Fruit fly (Drosophila melanogaster) whole organism, embryonic: ENCODE measurements around the gene CG2962.

Source experiments
- Abd-B ChIP-seq: fragments of 200-800 bp; sonication (Bioruptor generic); optimal IDR thresholded peaks from 2 replicates; lab custom pipeline; 2018; ENCODE audit warnings: missing biosample characterization, mild to moderate bottlenecking, missing genetic modification characterization, moderate library complexity
- B-H1 ChIP-seq: fragments of 200-800 bp; sonication (Bioruptor generic); IDR thresholded peaks from 3 replicates; pipeline ENCODE4 v1.3.6; 2022; ENCODE audit warnings: missing biosample characterization, missing genetic modification characterization
- BEAF-32 ChIP-seq: fragments of 200-800 bp; sonication (Bioruptor generic); optimal IDR thresholded peaks from 3 replicates; lab custom pipeline; 2017; ENCODE audit warnings: missing biosample characterization, missing genetic modification characterization, mild to moderate bottlenecking, moderate library complexity, missing genetic modification reagents
- CG10543 ChIP-seq: fragments of 200-800 bp; sonication (Bioruptor generic); optimal IDR thresholded peaks from 3 replicates; lab custom pipeline; 2017; ENCODE audit warnings: missing biosample characterization, mild to moderate bottlenecking, missing genetic modification characterization, moderate library complexity
- CG10979 ChIP-seq: fragments of 200-800 bp; sonication (Bioruptor generic); optimal IDR thresholded peaks from 2 replicates; lab custom pipeline; 2018; ENCODE audit warnings: missing biosample characterization, mild to moderate bottlenecking, missing genetic modification characterization, moderate library complexity
- CG11456 ChIP-seq: fragments of 200-800 bp; sonication (Bioruptor generic); IDR thresholded peaks from 3 replicates; pipeline ENCODE4 v1.3.6; 2022; ENCODE audit warnings: missing biosample characterization, missing genetic modification characterization
- CG12104 ChIP-seq: fragments of 200-800 bp; sonication (Bioruptor generic); optimal IDR thresholded peaks from 3 replicates; lab custom pipeline; 2016; ENCODE audit warnings: missing biosample characterization, missing genetic modification characterization
- CG13624 ChIP-seq: fragments of 200-800 bp; sonication (Bioruptor generic); optimal IDR thresholded peaks from 2 replicates; lab custom pipeline; 2016; ENCODE audit warnings: missing biosample characterization, missing genetic modification characterization
- CG14014 ChIP-seq: fragments of 200-800 bp; sonication (Bioruptor generic); IDR thresholded peaks from 2 replicates; pipeline ENCODE4 v1.3.6; 2022; ENCODE audit warnings: missing biosample characterization, missing genetic modification characterization
- CG15011 ChIP-seq: fragments of 200-800 bp; sonication (Bioruptor generic); optimal IDR thresholded peaks from 3 replicates; lab custom pipeline; 2018; ENCODE audit warnings: missing biosample characterization, mild to moderate bottlenecking, missing genetic modification characterization
- CG1603 ChIP-seq: fragments of 200-800 bp; sonication (Bioruptor generic); optimal IDR thresholded peaks from 2 replicates; lab custom pipeline; 2019; ENCODE audit warnings: missing biosample characterization, mild to moderate bottlenecking, missing genetic modification characterization, moderate library complexity
- CG16779 ChIP-seq: fragments of 200-800 bp; sonication (Bioruptor generic); IDR thresholded peaks from 2 replicates; pipeline ENCODE4 v1.3.6; 2022; ENCODE audit warnings: missing biosample characterization, missing genetic modification characterization
- CG1832 ChIP-seq: fragments of 200-800 bp; sonication (Bioruptor generic); optimal IDR thresholded peaks from 2 replicates; lab custom pipeline; 2017; ENCODE audit warnings: missing biosample characterization, mild to moderate bottlenecking, missing genetic modification characterization, inconsistent platforms
- CG30431 ChIP-seq: fragments of 200-800 bp; sonication (Bioruptor generic); optimal IDR thresholded peaks from 2 replicates; lab custom pipeline; 2017; ENCODE audit warnings: missing biosample characterization, missing genetic modification characterization
- CG31388 ChIP-seq: fragments of 200-800 bp; sonication (Bioruptor generic); optimal IDR thresholded peaks from 2 replicates; lab custom pipeline; 2016; ENCODE audit warnings: missing biosample characterization, missing genetic modification characterization
- CG33557 ChIP-seq: fragments of 200-800 bp; sonication (Bioruptor generic); optimal IDR thresholded peaks from 2 replicates; lab custom pipeline; 2019; ENCODE audit warnings: missing biosample characterization, mild to moderate bottlenecking, missing genetic modification characterization, moderate library complexity
- CG3838 ChIP-seq: fragments of 200-800 bp; sonication (Bioruptor generic); optimal IDR thresholded peaks from 3 replicates; lab custom pipeline; 2016; ENCODE audit warnings: missing biosample characterization, missing genetic modification characterization
- CG6683 ChIP-seq: fragments of 200-800 bp; sonication (Bioruptor generic); optimal IDR thresholded peaks from 2 replicates; lab custom pipeline; 2017; ENCODE audit warnings: missing biosample characterization, mild to moderate bottlenecking, missing genetic modification characterization, missing genetic modification reagents
- CG8765 ChIP-seq: fragments of 200-800 bp; sonication (Bioruptor generic); IDR thresholded peaks from 2 replicates; pipeline ENCODE4 v1.3.6; 2022; ENCODE audit warnings: missing biosample characterization, missing genetic modification characterization
- CG9876 ChIP-seq: fragments of 200-800 bp; sonication (Bioruptor generic); optimal IDR thresholded peaks from 2 replicates; lab custom pipeline; 2016; ENCODE audit warnings: missing biosample characterization, missing genetic modification characterization
- CTCF ChIP-seq: fragments of 200-800 bp; sonication (Bioruptor generic); optimal IDR thresholded peaks from 2 replicates; lab custom pipeline; 2017; ENCODE audit warnings: missing biosample characterization, mild to moderate bottlenecking, missing genetic modification characterization, moderate library complexity
- Fer3 ChIP-seq: fragments of 200-800 bp; sonication (Bioruptor generic); optimal IDR thresholded peaks from 2 replicates; lab custom pipeline; 2018; ENCODE audit warnings: missing biosample characterization, mild to moderate bottlenecking, missing genetic modification characterization, moderate library complexity
- Gug ChIP-seq: fragments of 200-800 bp; sonication (Bioruptor generic); IDR thresholded peaks from 4 replicates; pipeline ENCODE4 v1.3.6; 2022; ENCODE audit warnings: missing biosample characterization, missing genetic modification characterization
- Hey ChIP-seq: fragments of 200-800 bp; sonication (Bioruptor generic); optimal IDR thresholded peaks from 3 replicates; lab custom pipeline; 2018; ENCODE audit warnings: missing biosample characterization, mild to moderate bottlenecking, missing genetic modification characterization
- Optix ChIP-seq: fragments of 200-800 bp; sonication (Bioruptor generic); IDR thresholded peaks from 3 replicates; pipeline ENCODE4 v1.3.6; 2022; ENCODE audit warnings: missing biosample characterization, missing genetic modification characterization
- Sry-δ ChIP-seq: fragments of 200-800 bp; sonication (Bioruptor generic); optimal IDR thresholded peaks from 2 replicates; lab custom pipeline; 2016; ENCODE audit warnings: missing biosample characterization, missing genetic modification characterization
- Vsx1 ChIP-seq: fragments of 200-800 bp; sonication (Bioruptor generic); optimal IDR thresholded peaks from 2 replicates; lab custom pipeline; 2017; ENCODE audit warnings: missing biosample characterization, mild to moderate bottlenecking, missing genetic modification characterization, missing genetic modification reagents
- bsh ChIP-seq, 2 experiments: fragments of 200-800 bp; sonication (Bioruptor generic); optimal IDR thresholded peaks; 2 replicates each; lab custom pipeline; 2017 to 2018; ENCODE audit warnings: mild to moderate bottlenecking in 2 of 2, missing biosample characterization in 2 of 2, missing genetic modification characterization in 2 of 2, moderate library complexity in 1 of 2
- ewg ChIP-seq: fragments of 200-800 bp; sonication (Bioruptor generic); optimal IDR thresholded peaks from 3 replicates; lab custom pipeline; 2017; ENCODE audit warnings: mild to moderate bottlenecking, missing biosample characterization, missing genetic modification reagents, missing genetic modification characterization
- eyg ChIP-seq: fragments of 200-800 bp; sonication (Bioruptor generic); optimal IDR thresholded peaks from 3 replicates; lab custom pipeline; 2016; ENCODE audit warnings: missing biosample characterization, missing genetic modification characterization
- jigr1 ChIP-seq: fragments of 200-800 bp; sonication (Bioruptor generic); IDR thresholded peaks from 3 replicates; pipeline ENCODE4 v1.3.6; 2022; ENCODE audit warnings: missing biosample characterization, missing genetic modification characterization
- knrl ChIP-seq: fragments of 200-800 bp; sonication (Bioruptor generic); IDR thresholded peaks from 3 replicates; pipeline ENCODE4 v1.3.6; 2022; ENCODE audit warnings: missing biosample characterization, missing genetic modification characterization; ENCODE audit not compliant: partially characterized antibody
- maf-S ChIP-seq: fragments of 200-800 bp; sonication (Bioruptor generic); optimal IDR thresholded peaks from 2 replicates; lab custom pipeline; 2016; ENCODE audit warnings: missing biosample characterization, missing genetic modification characterization
- mirr ChIP-seq: fragments of 200-800 bp; sonication (Bioruptor generic); optimal IDR thresholded peaks from 3 replicates; lab custom pipeline; 2018; ENCODE audit warnings: missing biosample characterization, mild to moderate bottlenecking, missing genetic modification characterization
- odd ChIP-seq: fragments of 200-800 bp; sonication (Bioruptor generic); optimal IDR thresholded peaks from 2 replicates; lab custom pipeline; 2017; ENCODE audit warnings: missing biosample characterization, mild to moderate bottlenecking, missing genetic modification characterization
- onecut ChIP-seq: fragments of 200-800 bp; sonication (Bioruptor generic); IDR thresholded peaks from 2 replicates; pipeline ENCODE4 v1.3.6; 2022; ENCODE audit warnings: missing biosample characterization, missing genetic modification characterization
- pan ChIP-seq, 4 experiments: fragments of >200 bp in 3 of 4; fragments of 200-800 bp in 1 of 4; sonication (Bioruptor generic) in 1 of 4; optimal IDR thresholded peaks in 3 of 4; IDR thresholded peaks in 1 of 4; 2 replicates each; pipeline versions ENCODE4 v1.3.6 to Lab custom; 2017 to 2022; ENCODE audit warnings: missing biosample characterization in 2 of 4, missing genetic modification characterization in 2 of 4, mixed read lengths in 1 of 4
- schlank ChIP-seq: fragments of 200-800 bp; sonication (Bioruptor generic); optimal IDR thresholded peaks from 2 replicates; lab custom pipeline; 2018; ENCODE audit warnings: missing biosample characterization, mild to moderate bottlenecking, missing genetic modification characterization
- slou ChIP-seq: fragments of 200-800 bp; sonication (Bioruptor generic); optimal IDR thresholded peaks from 3 replicates; lab custom pipeline; 2016; ENCODE audit warnings: missing biosample characterization, missing genetic modification characterization
- tll ChIP-seq, 2 experiments: fragments of 200-800 bp in 1 of 2; fragments of >200 bp in 1 of 2; sonication (Bioruptor generic) in 1 of 2; optimal IDR thresholded peaks; 2 replicates each; lab custom pipeline; 2017 to 2019; ENCODE audit warnings: missing biosample characterization in 2 of 2, missing genetic modification characterization in 2 of 2, mild to moderate bottlenecking in 1 of 2, moderate library complexity in 1 of 2
- tup ChIP-seq: fragments of 200-800 bp; sonication (Bioruptor generic); optimal IDR thresholded peaks from 2 replicates; lab custom pipeline; 2016; ENCODE audit warnings: missing biosample characterization, mild to moderate bottlenecking, missing genetic modification characterization, moderate library complexity
- unpg ChIP-seq: fragments of 200-800 bp; sonication (Bioruptor generic); optimal IDR thresholded peaks from 3 replicates; lab custom pipeline; 2018; ENCODE audit warnings: missing biosample characterization, mild to moderate bottlenecking, missing genetic modification characterization, moderate library complexity
- yki ChIP-seq: fragments of >200 bp; optimal IDR thresholded peaks from 3 replicates; lab custom pipeline; 2018

CG2962 gene

DNA sequence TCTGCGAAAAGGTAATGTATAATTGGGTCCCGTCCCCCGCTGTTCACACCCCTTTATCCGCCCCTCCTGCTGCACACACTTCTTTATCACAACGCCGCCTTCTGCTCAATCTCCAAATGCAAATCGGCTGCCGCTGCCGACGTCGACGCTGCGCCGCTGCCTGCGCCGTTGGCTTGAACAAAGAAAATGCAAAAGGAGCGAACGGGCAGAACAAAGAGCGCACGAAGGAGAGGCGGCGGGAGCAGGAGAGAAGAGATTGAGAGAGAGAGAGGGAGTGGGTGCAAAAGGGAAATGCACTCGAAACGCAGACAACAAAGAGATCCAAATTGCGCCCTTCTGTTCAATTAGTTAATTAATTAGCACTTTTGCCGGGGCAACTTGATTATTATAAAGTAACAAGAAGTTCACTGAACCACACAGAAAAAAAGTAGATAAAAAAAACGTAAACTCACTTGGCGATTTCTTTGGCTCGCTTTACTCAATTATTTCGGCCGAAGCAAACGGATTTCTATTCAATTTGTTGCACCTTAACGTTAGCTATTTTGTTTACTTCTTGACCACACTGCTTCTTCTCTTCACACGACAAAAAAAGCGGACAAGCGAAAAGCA, 6.8 kb downstream of the CG2962 start (continued):
- TF ChIP-seq CG1832 (GFP tag; lab: Kevin White, UChicago): peak; percentile 26

dm6 chrX:10206086-10206485, 10.4 kb downstream of the CG2962 start:
- no peak for TF ChIP-seq CG12104 (GFP tag; lab: Kevin White, UChicago)
- TF ChIP-seq CG30431 (GFP tag; lab: Kevin White, UChicago): no peak
- TF ChIP-seq CG10979 (tag; lab: Kevin White, UChicago): peak; percentile 90
- no peak for TF ChIP-seq slou
- TF ChIP-seq CG16779: no peak
- no peak for TF ChIP-seq CG10543
- peak; percentile 84 for TF ChIP-seq CTCF
- TF ChIP-seq eyg (GFP tag; lab: Kevin White, UChicago): no peak
- TF ChIP-seq, all 482 proteins: peak for 2

- TF ChIP-seq CG1603 (tag; lab: Kevin White, UChicago) (peak; percentile 18), bsh (GFP tag; optimal IDR thresholded peaks at IDR 0.05; lab: Kevin White, UChicago) (peak in 1 of 2 experiments; percentile 15), mirr (GFP tag; lab: Kevin White, UChicago) (no peak)
- TF ChIP-seq, all 482 proteins: peak for 2
Observed at dm6 chrX:10202595-10202994, 13.8 kb downstream of the CG2962 start.

- TF ChIP-seq CG3838 (GFP tag; lab: Kevin White, UChicago) (no peak), BEAF-32 (GFP tag; lab: Kevin White, UChicago) (no peak), Sry-δ (no peak), CG6683 (GFP tag; lab: Kevin White, UChicago) (no peak), jigr1 (GFP tag; lab: Robert Waterston, UW) (peak; percentile 42; the same call in 1 of the 3 replicates), Abd-B (no peak), CG31388 (GFP tag; lab: Kevin White, UChicago) (no peak), pan (optimal IDR thresholded peaks at IDR 0.05; lab: Kevin White, UChicago) (no peak), pan (GFP tag; optimal IDR thresholded peaks at IDR 0.05 in 1 of 2, IDR thresholded peaks at IDR 0.05 in 1 of 2) (peak in 1 of 2 experiments; percentile 70), CG15011 (GFP tag; lab: Kevin White, UChicago) (peak; percentile 16), tup (no peak), Hey (tag; lab: Kevin White, UChicago) (no peak), yki (lab: Kevin White, UChicago) (no peak), Optix (GFP tag; lab: Robert Waterston, UW) (peak; percentile 59; the same call in 2 of the 3 replicates), CG11456 (GFP tag; lab: Robert Waterston, UW) (peak; percentile 69; the same call in 1 of the 3 replicates), CG13624 (GFP tag; lab: Kevin White, UChicago) (peak; percentile 83), CG9876 (no peak), onecut (GFP tag; lab: Robert Waterston, UW) (peak; percentile 29; the same call in 1 of the 2 replicates), CG14014 (GFP tag; lab: Robert Waterston, UW) (peak; percentile 76), unpg (GFP tag; lab: Kevin White, UChicago) (no peak), knrl (GFP tag; lab: Robert Waterston, UW) (no peak), B-H1 (GFP tag; lab: Robert Waterston, UW) (peak; percentile 39; the same call in 1 of the 3 replicates), maf-S (peak; percentile 0), Gug (GFP tag; lab: Robert Waterston, UW) (peak; percentile 52; the same call in 1 of the 4 replicates), tll (GFP tag; optimal IDR thresholded peaks at IDR 0.05; lab: Kevin White, UChicago) (no peak), schlank (tag; lab: Kevin White, UChicago) (no peak), Fer3 (peak; percentile 54), CG33557 (GFP tag; lab: Kevin White, UChicago) (no peak), ewg (GFP tag; lab: Kevin White, UChicago) (no peak), odd (GFP tag; lab: Kevin White, UChicago) (no peak), CG8765 (GFP tag; lab: Robert Waterston, UW) (no peak), Vsx1 (GFP tag; lab: Kevin White, UChicago) (no peak)
Observed at dm6 chrX:10184355-10185058, 31.9 kb downstream of the CG2962 start.
